Worm (Caenorhabditis elegans) whole organism, dauer: Measurements from ENCODE around the gene ZK1248.17.
"Not testable (repeated sequence)": the region's sequence is repeated elsewhere in the genome, so short reads cannot be mapped to it uniquely, and the experiment has no call there.

Experiments used
- unc-62 ChIP-seq: sonication (generic microtip); optimal IDR thresholded peaks from 2 replicates; lab custom pipeline; 2017; ENCODE audit warnings: missing biosample characterization, missing genetic modification reagents, missing genetic modification characterization

The ZK1248.17 gene

DNA sequence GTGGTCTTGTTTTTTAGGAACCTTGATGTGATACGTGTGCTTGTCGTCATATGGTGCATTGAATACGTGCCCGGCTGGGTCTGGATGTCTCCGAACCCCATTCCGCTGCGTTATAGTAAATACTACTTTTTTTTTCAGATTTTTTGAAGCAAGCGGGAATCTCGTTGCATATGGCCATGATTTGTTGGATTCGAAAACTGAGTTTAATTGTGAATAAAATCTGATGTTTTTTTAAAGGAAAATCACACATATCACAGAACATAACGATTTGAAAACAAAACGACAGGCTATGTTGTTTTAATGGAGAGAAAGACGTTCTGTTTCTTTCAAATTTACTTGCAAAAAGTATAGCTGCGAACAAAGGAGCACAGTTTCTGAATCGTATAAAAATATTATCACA is at the start of gene ZK1248.17, which contains the start of gene H41C03.3:
Gene ZK1248.17, minus strand, starts transcription at position 101 of the 400 bp plus-strand sequence.
Gene H41C03.3, plus strand, starts transcription at position 337 of the 400 bp plus-strand sequence.
- no peak for TF ChIP-seq unc-62 (GFP tag; lab: Kevin White, UChicago)

DNA sequence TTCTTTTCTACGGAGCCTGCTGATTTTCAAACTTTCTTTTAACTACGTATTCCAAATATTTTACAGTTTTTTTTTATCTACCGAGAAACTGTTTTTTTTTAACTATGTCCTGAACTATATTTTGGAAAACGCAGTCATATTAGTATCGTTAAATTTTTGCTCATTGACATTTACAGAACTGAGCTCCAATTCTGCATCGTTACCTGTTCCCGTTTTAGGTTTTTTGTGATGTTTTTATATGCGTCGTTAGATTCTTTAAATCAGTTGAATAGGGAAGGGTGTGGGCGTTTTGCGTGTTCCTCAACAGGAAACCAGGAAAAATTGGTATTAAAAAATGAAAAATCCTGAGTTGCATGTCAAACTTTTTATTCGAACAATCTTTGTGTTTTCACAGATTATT is 47.5 kb upstream of the ZK1248.17 start:
- TF ChIP-seq unc-62 (GFP tag; lab: Kevin White, UChicago) = no peak

DNA sequence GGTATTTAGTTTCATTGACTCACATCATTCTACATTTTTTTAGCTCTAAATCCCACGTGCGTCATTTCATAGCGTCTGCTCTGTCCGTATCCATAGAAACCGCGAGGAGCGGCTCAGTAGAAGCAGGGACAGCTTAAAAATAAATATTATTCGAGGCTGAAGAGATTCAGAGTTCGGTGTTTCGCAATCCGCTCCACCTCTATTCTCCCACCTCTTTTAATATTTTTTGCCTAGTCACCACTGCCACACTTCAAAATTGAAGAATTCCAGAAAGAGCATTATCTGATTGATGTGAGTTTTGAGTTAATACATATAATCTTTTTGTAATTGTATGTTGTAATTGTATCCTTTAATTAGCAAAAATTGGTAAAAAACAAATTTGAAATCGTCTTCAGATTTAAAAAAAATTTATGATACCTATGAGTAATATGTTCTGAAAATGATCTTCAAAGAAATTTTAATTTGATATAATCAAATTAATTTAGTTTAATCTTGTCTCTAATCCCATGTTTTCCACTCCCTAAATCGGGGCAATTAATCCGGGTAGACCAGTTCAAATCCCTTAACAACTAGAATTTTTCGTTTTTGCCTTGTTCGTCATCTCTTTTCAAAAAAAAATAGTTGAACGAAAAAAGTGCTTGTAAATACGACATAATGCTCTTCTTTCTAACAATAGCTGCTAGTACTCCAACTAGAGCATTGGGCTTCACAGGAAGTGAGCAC is 44.2 kb upstream of the ZK1248.17 start:
- no peak for TF ChIP-seq unc-62 (GFP tag; lab: Kevin White, UChicago)

DNA sequence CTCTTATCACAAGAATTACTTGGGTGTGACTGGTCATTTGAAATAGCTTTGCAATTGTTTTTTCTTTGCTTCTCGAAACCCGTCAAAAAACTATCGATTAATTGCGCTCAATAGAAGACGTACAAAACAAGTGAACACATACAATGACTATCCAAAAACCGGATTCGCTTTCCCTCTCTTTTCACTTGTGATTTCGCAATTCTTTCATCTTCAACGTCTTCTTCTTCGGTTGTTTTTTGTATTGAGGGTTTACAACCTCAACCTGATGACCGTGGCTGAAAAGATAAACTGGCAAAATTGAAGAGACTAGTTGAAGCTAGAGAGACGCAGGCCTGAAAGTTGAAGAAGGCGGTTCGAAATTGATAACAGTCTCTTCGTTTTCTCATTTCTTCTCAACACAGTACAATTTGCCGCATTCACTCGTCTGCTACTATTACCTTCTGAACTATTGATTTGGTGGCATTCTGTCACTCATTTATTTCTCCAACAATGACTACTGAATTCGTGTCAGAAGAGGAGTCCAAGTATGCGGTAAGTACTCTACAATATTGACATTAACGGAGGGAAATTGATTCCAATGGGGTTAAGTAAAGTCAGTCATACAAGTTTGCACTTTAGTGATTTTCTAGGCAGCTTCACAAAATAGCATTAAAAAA is 40.8 kb upstream of the ZK1248.17 start:
- no peak for TF ChIP-seq unc-62 (GFP tag; lab: Kevin White, UChicago)

DNA sequence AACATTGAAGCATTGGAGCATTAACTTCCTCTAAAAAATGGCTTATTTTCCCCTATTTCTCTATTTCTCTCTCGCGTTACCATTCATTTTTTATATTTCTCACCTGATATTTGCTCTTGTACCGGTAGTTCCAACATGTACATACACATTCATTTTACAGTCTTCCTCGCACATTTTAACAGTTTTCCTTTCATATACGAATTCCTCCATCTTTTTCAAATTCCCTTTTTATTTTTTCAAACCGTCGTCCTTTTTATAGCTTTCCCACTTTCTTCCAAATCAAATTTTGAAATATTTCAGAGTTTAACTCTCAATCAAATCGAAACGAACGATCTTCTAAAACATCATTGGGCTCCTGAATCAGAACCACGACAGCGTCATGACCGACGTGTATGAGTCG is 38.9 kb upstream of the ZK1248.17 start, which contains the start of gene rfip-1:
Gene rfip-1, plus strand, starts transcription at position 301 of the 400 bp plus-strand sequence.
- no peak for TF ChIP-seq unc-62 (GFP tag; lab: Kevin White, UChicago)

DNA sequence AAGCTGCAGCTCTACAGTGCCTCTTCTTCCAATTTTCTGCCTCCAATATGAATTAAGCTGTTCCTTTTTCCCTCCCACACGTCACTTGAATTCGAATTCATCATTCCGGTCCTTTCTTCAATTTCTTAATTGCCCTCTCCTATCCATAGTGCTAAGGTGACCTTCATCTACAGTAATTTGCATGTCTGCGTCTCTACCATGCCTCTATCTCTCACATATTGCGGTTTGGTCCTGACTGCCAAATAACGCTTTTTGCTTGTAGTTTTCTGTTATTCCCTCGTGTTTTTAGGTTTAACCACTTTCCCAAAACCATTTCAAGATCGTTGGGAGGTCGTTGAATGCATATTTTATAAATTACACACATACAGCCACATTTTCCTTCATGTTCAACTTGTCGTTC is 35.3 kb upstream of the ZK1248.17 start:
- no peak for TF ChIP-seq unc-62 (GFP tag; lab: Kevin White, UChicago)

DNA sequence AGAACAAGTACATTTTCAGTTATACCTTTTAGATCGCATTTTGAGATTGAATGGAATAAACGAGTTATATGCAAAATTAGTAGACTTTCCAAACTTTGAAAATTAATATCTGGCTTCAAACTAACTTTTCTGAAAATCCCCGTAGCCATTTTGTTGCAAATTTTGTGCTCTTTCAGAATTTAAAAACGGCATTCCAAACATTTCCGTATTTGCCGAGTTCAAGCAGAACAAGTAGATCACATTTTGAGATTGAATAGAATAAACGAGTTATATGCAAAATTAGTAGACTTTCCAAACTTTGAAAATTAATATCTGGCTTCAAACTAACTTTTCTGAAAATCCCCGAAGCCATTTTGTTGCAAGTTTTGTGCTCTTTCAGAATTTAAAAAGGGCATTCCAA is 31.2 kb upstream of the ZK1248.17 start, which contains the start of gene F55C12.2:
Gene F55C12.2, plus strand, starts transcription at position 301 of the 400 bp plus-strand sequence.
- not testable (repeated sequence) for TF ChIP-seq unc-62 (GFP tag; lab: Kevin White, UChicago)

DNA sequence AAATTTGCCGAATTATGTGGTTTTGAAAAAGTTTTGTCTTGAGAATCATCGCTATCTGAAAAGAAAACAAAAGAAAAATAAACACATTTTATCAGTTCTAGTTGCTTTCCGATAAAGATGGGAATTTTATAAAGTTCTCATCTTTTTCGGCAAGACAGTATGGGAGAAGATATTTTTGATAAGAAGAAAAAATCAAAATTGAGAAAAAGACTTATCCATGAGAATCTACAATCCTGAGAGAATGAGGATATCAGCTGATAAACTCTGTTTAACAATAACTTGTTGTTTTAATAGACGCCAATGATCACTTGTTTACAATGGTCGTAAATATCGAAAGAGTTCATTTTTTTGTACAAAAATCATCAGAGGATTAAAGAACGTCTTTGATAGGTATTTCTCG is 30.7 kb upstream of the ZK1248.17 start, which contains the start of gene F55C12.6:
Gene F55C12.6, minus strand, starts transcription at position 101 of the 400 bp plus-strand sequence.
- TF ChIP-seq unc-62 (GFP tag; lab: Kevin White, UChicago) = no peak

DNA sequence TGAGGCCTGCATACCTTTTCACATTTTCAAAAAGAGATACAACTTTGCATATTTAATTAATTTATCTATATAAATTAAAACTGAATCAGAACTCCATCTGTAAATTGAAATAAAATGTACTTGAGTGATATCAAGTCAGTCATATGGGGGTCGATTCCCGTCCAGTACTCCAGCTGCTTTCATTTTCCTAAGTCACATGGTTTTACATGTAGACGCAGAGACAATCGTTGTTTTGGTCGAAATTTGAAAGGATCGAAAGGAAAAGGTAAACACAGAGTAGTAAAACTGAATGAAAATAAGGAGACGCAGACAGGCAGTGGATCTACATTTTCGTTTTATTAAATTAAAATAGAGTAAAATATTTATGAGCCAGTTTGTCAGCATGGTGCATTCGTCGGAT is 28.8 kb upstream of the ZK1248.17 start:
- TF ChIP-seq unc-62 (GFP tag; lab: Kevin White, UChicago) = no peak

DNA sequence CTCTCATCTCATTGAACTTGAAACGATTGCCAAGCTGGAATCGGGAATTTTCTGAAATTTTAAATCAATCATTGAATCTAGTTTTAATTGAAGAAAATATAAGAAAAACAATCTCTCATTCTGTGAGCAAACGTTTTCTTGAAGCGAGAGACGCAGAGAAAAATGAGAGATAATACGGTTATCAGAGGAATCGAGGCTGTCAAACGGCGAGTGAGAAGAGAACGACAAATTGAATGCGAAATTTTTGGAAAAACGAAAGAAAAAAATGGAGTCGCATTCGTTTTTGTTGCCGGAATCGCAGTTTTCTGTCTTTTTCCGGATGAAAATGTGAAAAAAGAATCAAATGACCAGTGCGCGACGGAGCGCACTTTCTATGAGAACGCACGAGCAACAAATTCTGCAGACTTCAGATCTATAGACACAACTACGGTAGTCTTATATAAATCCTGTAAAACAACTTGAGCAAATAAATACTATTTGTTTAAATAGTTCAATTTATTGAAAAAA is 28.3 kb upstream of the ZK1248.17 start, which contains the start of gene tex-2:
Gene tex-2, minus strand, starts transcription at position 51 of the 507 bp plus-strand sequence.
- TF ChIP-seq unc-62 (GFP tag; lab: Kevin White, UChicago) = no peak

DNA sequence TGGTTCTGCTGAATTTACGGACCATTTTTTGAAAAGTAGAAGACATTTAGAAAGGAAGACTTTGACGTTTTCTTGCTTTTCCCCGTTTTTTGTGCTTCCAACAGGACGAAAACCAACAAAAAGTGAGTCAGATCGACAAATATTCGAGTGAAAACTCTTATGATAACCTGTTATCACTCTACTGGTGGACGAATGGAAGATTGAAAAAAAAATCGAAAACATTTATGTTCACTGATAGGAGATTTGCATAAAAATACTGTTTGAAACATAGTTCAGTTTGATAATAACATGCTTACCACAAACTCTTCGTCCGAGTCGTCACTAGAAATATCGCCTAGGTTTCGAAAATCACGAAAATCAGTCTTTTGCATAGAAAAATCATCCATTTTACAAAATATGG is 27.1 kb upstream of the ZK1248.17 start:
- TF ChIP-seq unc-62 (GFP tag; lab: Kevin White, UChicago) = no peak

DNA sequence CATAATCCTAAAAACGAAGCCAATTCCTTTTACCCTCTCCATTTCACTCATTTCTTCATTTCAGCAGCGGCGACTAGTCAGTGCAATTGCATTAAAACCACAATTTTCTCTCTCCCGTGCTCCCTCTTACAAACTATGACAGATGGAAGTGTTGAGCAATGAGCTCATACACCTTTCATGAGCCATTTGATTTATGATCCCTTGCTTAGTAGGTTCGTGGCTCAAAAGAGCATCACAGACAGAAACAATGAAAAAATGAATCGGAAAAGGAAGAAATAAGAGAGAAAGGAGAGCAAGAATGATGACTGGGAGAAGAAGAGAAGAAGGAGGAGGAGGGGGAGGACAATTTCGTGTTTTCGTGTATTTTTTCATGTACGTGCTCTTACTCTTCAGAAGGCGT is 26.2 kb upstream of the ZK1248.17 start:
- TF ChIP-seq unc-62 (GFP tag; lab: Kevin White, UChicago) = no peak

DNA sequence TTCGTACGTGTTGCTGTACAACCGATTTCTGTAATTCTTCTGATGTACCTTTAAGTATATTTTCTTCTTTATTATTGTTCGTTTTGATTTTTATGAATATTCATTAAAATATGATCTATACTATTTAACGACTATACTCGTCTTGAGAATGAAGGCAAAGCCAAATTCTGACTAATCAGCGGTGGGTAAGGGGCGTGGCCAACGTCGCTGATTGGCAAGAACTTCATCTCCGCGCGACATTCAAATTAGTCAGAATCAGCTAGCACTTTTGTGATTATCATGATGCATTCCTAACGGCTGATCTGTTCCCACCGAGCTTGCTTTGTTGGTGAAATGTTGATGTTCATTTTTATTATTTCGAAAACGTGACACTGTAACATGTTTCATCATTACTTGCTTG is 21.6 kb upstream of the ZK1248.17 start:
- TF ChIP-seq unc-62 (GFP tag; lab: Kevin White, UChicago) = no peak

DNA sequence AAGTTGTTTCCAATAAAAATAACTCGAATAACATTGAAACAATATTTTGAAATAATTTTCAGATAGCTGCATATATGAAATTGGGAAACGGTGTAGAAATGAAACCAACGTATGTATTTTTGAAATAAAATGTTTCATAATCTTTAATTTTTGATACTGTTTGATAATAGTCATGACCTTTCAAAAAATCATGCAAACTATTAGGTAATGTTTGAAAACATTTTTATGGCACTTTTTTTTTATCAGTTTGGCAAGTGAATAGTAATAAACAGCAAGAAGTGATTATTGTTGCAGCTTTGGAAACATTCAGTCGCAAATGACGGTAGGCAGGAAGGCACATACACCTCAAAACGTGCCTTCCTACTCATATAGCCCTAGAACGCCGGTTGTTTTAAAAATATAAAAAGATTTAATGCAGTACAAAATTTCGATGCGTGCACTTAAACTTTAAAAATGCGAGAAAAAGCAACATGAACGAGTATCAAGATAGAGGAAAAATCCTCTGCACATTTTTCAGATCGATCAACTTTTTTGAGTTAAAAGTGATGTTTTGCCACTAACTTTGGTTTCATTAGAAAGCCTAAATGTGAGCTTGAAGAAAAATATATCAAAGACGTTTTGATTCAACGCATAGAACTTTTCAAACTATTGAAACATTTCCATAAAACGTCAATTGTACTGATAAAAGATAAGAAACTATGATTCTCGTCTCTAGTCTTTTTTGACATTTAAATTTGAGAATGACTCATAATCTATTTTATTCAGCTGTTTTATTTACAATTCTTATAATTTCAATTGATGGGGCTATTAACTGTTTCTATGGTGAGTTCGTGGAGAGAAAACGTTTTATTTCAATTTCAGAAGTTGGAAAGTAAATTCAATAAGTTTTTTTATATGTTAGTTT is 20.3 kb upstream of the ZK1248.17 start, which contains the start of gene F55C12.19:
Gene F55C12.19, plus strand, starts transcription at position 735 of the 904 bp plus-strand sequence.
- TF ChIP-seq unc-62 (GFP tag; lab: Kevin White, UChicago) = no peak

DNA sequence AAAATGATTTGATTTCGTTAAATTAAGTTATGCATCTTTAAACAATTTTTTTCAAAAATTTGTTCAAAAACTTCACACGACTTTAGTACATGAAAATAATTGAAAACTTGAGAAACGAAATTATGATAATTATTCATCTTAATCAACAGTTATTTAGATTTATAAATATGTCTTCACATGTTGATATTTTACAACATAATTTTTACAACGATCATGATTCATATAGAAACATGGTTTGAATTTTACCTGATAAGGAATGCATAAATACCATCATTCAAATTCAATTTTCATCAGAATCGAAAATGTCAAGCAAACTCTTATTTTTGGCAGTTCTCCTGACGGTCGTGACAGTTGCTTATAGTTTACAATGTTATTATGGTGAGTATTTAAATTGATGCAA is 18.6 kb upstream of the ZK1248.17 start, which contains the start of gene tag-234:
Gene tag-234, plus strand, starts transcription at position 301 of the 400 bp plus-strand sequence.
- no peak for TF ChIP-seq unc-62 (GFP tag; lab: Kevin White, UChicago)
